Worm (Caenorhabditis elegans) whole organism, young adult: Measurements from ENCODE around the gene C48B4.7.

Experiments
- B0261.1 ChIP-seq: sonication (generic microtip); optimal IDR thresholded peaks from 2 replicates; lab custom pipeline; 2016; ENCODE audit warnings: mild to moderate bottlenecking, missing genetic modification characterization, moderate library complexity, missing compliant biosample characterization
- B0336.3 ChIP-seq: fragments of 200-800 bp; sonication (Bioruptor generic); IDR thresholded peaks from 2 replicates; pipeline ENCODE4 v1.3.6; 2022; ENCODE audit warnings: missing genetic modification characterization, missing compliant biosample characterization
- C06A6.2 ChIP-seq: fragments of 200-800 bp; sonication (Bioruptor generic); conservative IDR thresholded peaks from 2 replicates; pipeline ENCODE4 v1.3.6; 2022; ENCODE audit warnings: missing genetic modification characterization, missing compliant biosample characterization
- F10E7.11 ChIP-seq: sonication (generic microtip); optimal IDR thresholded peaks from 2 replicates; lab custom pipeline; 2017; ENCODE audit warnings: mild to moderate bottlenecking, missing genetic modification characterization, moderate library complexity, missing compliant biosample characterization
- F22D6.2 ChIP-seq: sonication (generic microtip); optimal IDR thresholded peaks from 2 replicates; lab custom pipeline; 2016; ENCODE audit warnings: mild to moderate bottlenecking, missing genetic modification characterization, missing compliant biosample characterization
- F23B12.7 ChIP-seq: sonication (generic microtip); optimal IDR thresholded peaks from 2 replicates; lab custom pipeline; 2017; ENCODE audit warnings: missing genetic modification characterization, mild to moderate bottlenecking, missing compliant biosample characterization, antibody characterized with exemption, moderate library complexity; ENCODE audit not compliant: insufficient read depth
- F37B4.10 ChIP-seq: fragments of 200-800 bp; sonication (Bioruptor generic); IDR thresholded peaks from 2 replicates; pipeline ENCODE4 v1.3.6; 2022; ENCODE audit warnings: missing genetic modification characterization, missing compliant biosample characterization
- F57C9.4 ChIP-seq: sonication (generic microtip); optimal IDR thresholded peaks from 2 replicates; lab custom pipeline; 2017; ENCODE audit warnings: mild to moderate bottlenecking, missing genetic modification characterization, missing compliant biosample characterization
- Y53G8AR.9 ChIP-seq: fragments of 200-800 bp; sonication (Bioruptor generic); conservative IDR thresholded peaks from 2 replicates; pipeline ENCODE4 v1.3.6; 2022; ENCODE audit warnings: missing genetic modification reagents, missing genetic modification characterization, missing compliant biosample characterization
- Y56A3A.18 ChIP-seq: fragments of 200-800 bp; sonication (Bioruptor generic); IDR thresholded peaks from 2 replicates; pipeline ENCODE4 v1.3.6; 2022; ENCODE audit warnings: missing genetic modification reagents, missing genetic modification characterization, missing compliant biosample characterization
- Y79H2A.3 ChIP-seq: fragments of 200-800 bp; sonication (Bioruptor generic); conservative IDR thresholded peaks from 2 replicates; pipeline ENCODE4 v1.3.6; 2022; ENCODE audit warnings: missing genetic modification reagents, missing genetic modification characterization, missing compliant biosample characterization
- ZK185.1 ChIP-seq: sonication (generic microtip); optimal IDR thresholded peaks from 2 replicates; lab custom pipeline; 2016; ENCODE audit warnings: mild to moderate bottlenecking, missing genetic modification characterization, missing compliant biosample characterization; ENCODE audit not compliant: poor library complexity, severe bottlenecking
- aptf-3 ChIP-seq: fragments of 200-800 bp; sonication (Bioruptor generic); IDR thresholded peaks from 2 replicates; pipeline ENCODE4 v1.3.6; 2022; ENCODE audit warnings: missing genetic modification characterization, missing compliant biosample characterization
- atf-7 ChIP-seq: sonication (generic microtip); optimal IDR thresholded peaks from 2 replicates; lab custom pipeline; 2017; ENCODE audit warnings: mild to moderate bottlenecking, missing genetic modification characterization, missing compliant biosample characterization
- athp-1 ChIP-seq: sonication (generic microtip); optimal IDR thresholded peaks from 2 replicates; lab custom pipeline; 2017; ENCODE audit warnings: mild to moderate bottlenecking, missing genetic modification characterization, missing compliant biosample characterization
- attf-5 ChIP-seq: fragments of 200-800 bp; sonication (Bioruptor generic); optimal IDR thresholded peaks from 2 replicates; lab custom pipeline; 2018; ENCODE audit warnings: mild to moderate bottlenecking, missing genetic modification characterization, missing compliant biosample characterization
- chd-7 ChIP-seq: sonication (generic microtip); optimal IDR thresholded peaks from 2 replicates; lab custom pipeline; 2016; ENCODE audit warnings: mild to moderate bottlenecking, missing genetic modification characterization, moderate library complexity, missing compliant biosample characterization
- die-1 ChIP-seq: sonication (generic microtip); optimal IDR thresholded peaks from 2 replicates; lab custom pipeline; 2016; ENCODE audit warnings: missing genotype, mild to moderate bottlenecking, missing genetic modification characterization, missing compliant biosample characterization
- dpff-1 ChIP-seq: sonication (generic microtip); optimal IDR thresholded peaks from 2 replicates; lab custom pipeline; 2017; ENCODE audit warnings: mild to moderate bottlenecking, missing genetic modification characterization, missing compliant biosample characterization
- efl-1 ChIP-seq: fragments of 150-350 bp; optimal IDR thresholded peaks from 2 replicates; lab custom pipeline; 2014; ENCODE audit warnings: missing biosample characterization, missing genetic modification reagents, missing genetic modification characterization
- fkh-3 ChIP-seq: sonication (generic microtip); optimal IDR thresholded peaks from 2 replicates; lab custom pipeline; 2016; ENCODE audit warnings: mild to moderate bottlenecking, missing genetic modification characterization, missing compliant biosample characterization
- him-1 ChIP-seq: sonication (generic microtip); optimal IDR thresholded peaks from 2 replicates; lab custom pipeline; 2016; ENCODE audit warnings: missing genotype, missing genetic modification reagents, missing genetic modification characterization, missing compliant biosample characterization
- hlh-12 ChIP-seq: sonication (generic microtip); optimal IDR thresholded peaks from 2 replicates; lab custom pipeline; 2016; ENCODE audit warnings: missing genetic modification characterization, missing compliant biosample characterization
- hmg-1.2 ChIP-seq: fragments of 200-800 bp; sonication (Bioruptor generic); IDR thresholded peaks from 2 replicates; pipeline ENCODE4 v1.3.6; 2022; ENCODE audit warnings: missing genetic modification reagents, missing genetic modification characterization, missing compliant biosample characterization
- hrde-1 ChIP-seq: sonication (generic microtip); optimal IDR thresholded peaks from 2 replicates; lab custom pipeline; 2016; ENCODE audit warnings: missing genetic modification characterization, mild to moderate bottlenecking, missing compliant biosample characterization, moderate library complexity, missing genotype, missing genetic modification reagents, borderline replicate concordance
- lin-26 ChIP-seq: fragments of 200-800 bp; sonication (Bioruptor generic); IDR thresholded peaks from 2 replicates; pipeline ENCODE4 v1.3.6; 2022; ENCODE audit warnings: missing genetic modification reagents, missing genetic modification characterization, missing compliant biosample characterization
- lsl-1 ChIP-seq: fragments of 200-800 bp; sonication (Bioruptor generic); optimal IDR thresholded peaks from 2 replicates; lab custom pipeline; 2018; ENCODE audit warnings: mild to moderate bottlenecking, missing genetic modification characterization, moderate library complexity, missing compliant biosample characterization
- madf-3 ChIP-seq: fragments of 200-800 bp; sonication (Bioruptor generic); IDR thresholded peaks from 2 replicates; pipeline ENCODE4 v1.3.6; 2022; ENCODE audit warnings: missing genetic modification reagents, missing genetic modification characterization, missing compliant biosample characterization
- madf-6 ChIP-seq: fragments of 200-800 bp; sonication (Bioruptor generic); IDR thresholded peaks from 2 replicates; pipeline ENCODE4 v1.3.6; 2022; ENCODE audit warnings: missing genetic modification reagents, missing genetic modification characterization, missing compliant biosample characterization
- nfya-2 ChIP-seq: fragments of 200-800 bp; sonication (Bioruptor generic); IDR thresholded peaks from 2 replicates; pipeline ENCODE4 v1.3.6; 2022; ENCODE audit warnings: missing genetic modification reagents, missing genetic modification characterization, missing compliant biosample characterization
- pbrm-1 ChIP-seq: fragments of 200-800 bp; sonication (Bioruptor generic); IDR thresholded peaks from 2 replicates; pipeline ENCODE4 v1.3.6; 2022; ENCODE audit warnings: missing genetic modification reagents, missing genetic modification characterization, missing compliant biosample characterization
- pha-4 ChIP-seq: fragments of 150-350 bp; sonication (generic microtip); optimal IDR thresholded peaks from 2 replicates; lab custom pipeline; 2014; ENCODE audit warnings: missing biosample characterization, missing genetic modification reagents, missing genetic modification characterization
- repo-1 ChIP-seq: sonication (generic microtip); optimal IDR thresholded peaks from 2 replicates; lab custom pipeline; 2017; ENCODE audit warnings: mild to moderate bottlenecking, missing genetic modification characterization, missing compliant biosample characterization
- sdz-38 ChIP-seq: sonication (generic microtip); optimal IDR thresholded peaks from 2 replicates; lab custom pipeline; 2016; ENCODE audit warnings: missing genotype, missing genetic modification characterization, missing compliant biosample characterization
- sea-2 ChIP-seq: fragments of 200-800 bp; sonication (Bioruptor generic); IDR thresholded peaks from 2 replicates; pipeline ENCODE4 v1.3.6; 2022; ENCODE audit warnings: missing genetic modification characterization, missing compliant biosample characterization
- snpc-1.3 ChIP-seq: sonication (generic microtip); optimal IDR thresholded peaks from 2 replicates; lab custom pipeline; 2017; ENCODE audit warnings: missing genetic modification characterization, mild to moderate bottlenecking, missing compliant biosample characterization, antibody characterized with exemption, moderate library complexity, missing genotype, missing genetic modification reagents; ENCODE audit not compliant: insufficient read depth
- snpc-4 ChIP-seq, 5 experiments: fragments of 150-350 bp in 1 of 5; sonication (generic microtip) in 4 of 5; optimal IDR thresholded peaks; 2 replicates each; lab custom pipeline; 2014 to 2018; ENCODE audit warnings: missing genetic modification characterization in 5 of 5, missing biosample characterization in 3 of 5, antibody characterized with exemption in 2 of 5, mild to moderate bottlenecking in 2 of 5, missing compliant biosample characterization in 2 of 5, missing genotype in 2 of 5, moderate library complexity in 2 of 5, missing genetic modification reagents in 1 of 5
- somi-1 ChIP-seq: fragments of 200-800 bp; sonication (Bioruptor generic); optimal IDR thresholded peaks from 2 replicates; lab custom pipeline; 2018; ENCODE audit warnings: mild to moderate bottlenecking, missing genetic modification characterization, missing compliant biosample characterization
- unc-130 ChIP-seq: sonication (generic microtip); optimal IDR thresholded peaks from 2 replicates; lab custom pipeline; 2016; ENCODE audit warnings: missing genetic modification reagents, missing genetic modification characterization, missing compliant biosample characterization
- xnd-1 ChIP-seq: sonication (generic microtip); optimal IDR thresholded peaks from 2 replicates; lab custom pipeline; 2016; ENCODE audit warnings: missing genotype, missing genetic modification reagents, missing genetic modification characterization, missing compliant biosample characterization
- zim-3 ChIP-seq: sonication (generic microtip); optimal IDR thresholded peaks from 2 replicates; lab custom pipeline; 2017; ENCODE audit warnings: mild to moderate bottlenecking, missing genetic modification characterization, moderate library complexity, missing compliant biosample characterization

C48B4.7 gene

ce11 chrIII:9513006-9513405, 46.2 kb downstream of the C48B4.7 start:
- 0 out of 2 replicates have a peak, but pooled peaks have one; percentile 20 for TF ChIP-seq madf-6 (GFP tag; lab: Robert Waterston, UW)
- 0 out of 2 replicates have a peak, but pooled peaks have one; percentile 17 for TF ChIP-seq hmg-1.2 (GFP tag; lab: Robert Waterston, UW)
- no peak for TF ChIP-seq F57C9.4 (tag; lab: Kevin White, UChicago)
- TF ChIP-seq aptf-3 (GFP tag; lab: Robert Waterston, UW) = no peak
- TF ChIP-seq him-1 = peak; percentile 92
- TF ChIP-seq F10E7.11 (tag; lab: Kevin White, UChicago) = no peak
- TF ChIP-seq snpc-1.3 (tag; lab: Kevin White, UChicago) = peak; percentile 2
- TF ChIP-seq zim-3 (tag; lab: Kevin White, UChicago) = no peak
- peak; percentile 14 for TF ChIP-seq hrde-1 (tag; lab: Kevin White, UChicago)
- TF ChIP-seq athp-1 (tag; lab: Kevin White, UChicago) = peak; percentile 8
- 0 out of 2 replicates have a peak, but pooled peaks have one; percentile 29 for TF ChIP-seq Y79H2A.3 (GFP tag; lab: Robert Waterston, UW)

ce11 chrIII:9511660-9512059, 47.6 kb downstream of the C48B4.7 start:
- TF ChIP-seq sdz-38 (no peak), somi-1 (no peak), Y53G8AR.9 (GFP tag; lab: Robert Waterston, UW) (no peak), pha-4 (no peak), sea-2 (GFP tag; lab: Robert Waterston, UW) (no peak), B0261.1 (no peak), snpc-1.3 (tag; lab: Kevin White, UChicago) (no peak), snpc-4 (GFP tag; optimal IDR thresholded peaks at IDR 0.05; lab: Kevin White, UChicago) (no peak), snpc-4 (tag; optimal IDR thresholded peaks at IDR 0.05; lab: Kevin White, UChicago) (no peak), F23B12.7 (tag; lab: Kevin White, UChicago) (no peak), die-1 (tag; lab: Kevin White, UChicago) (no peak), efl-1 (no peak), Y56A3A.18 (GFP tag; lab: Robert Waterston, UW) (no peak), nfya-2 (GFP tag; lab: Robert Waterston, UW) (no peak), ZK185.1 (no peak), repo-1 (no peak), xnd-1 (tag; lab: Kevin White, UChicago) (no peak), him-1 (no peak), atf-7 (tag; lab: Kevin White, UChicago) (no peak), madf-3 (GFP tag; lab: Robert Waterston, UW) (no peak)
- TF ChIP-seq, all 124 proteins: peak for 0

- TF ChIP-seq hmg-1.2 (GFP tag; lab: Robert Waterston, UW) (peak; percentile 14; the same call in 1 of the 2 replicates), attf-5 (no peak)
Observed at ce11 chrIII:9511055-9511520, 48.1 kb downstream of the C48B4.7 start, which contains the start of gene F55H2.5. TSS of gene F55H2.5 (plus strand) at chrIII:9511470.

- TF ChIP-seq F22D6.2 (tag; lab: Kevin White, UChicago) (no peak), F37B4.10 (GFP tag; lab: Robert Waterston, UW) (0 out of 2 replicates have a peak, but pooled peaks have one; percentile 54), C06A6.2 (no peak), F23B12.7 (tag; lab: Kevin White, UChicago) (no peak), aptf-3 (GFP tag; lab: Robert Waterston, UW) (no peak), chd-7 (tag; lab: Kevin White, UChicago) (peak; percentile 65), hlh-12 (tag; lab: Kevin White, UChicago) (no peak), fkh-3 (no peak), dpff-1 (tag; lab: Kevin White, UChicago) (no peak), B0336.3 (GFP tag; lab: Robert Waterston, UW) (peak; percentile 65), unc-130 (peak; percentile 3), die-1 (tag; lab: Kevin White, UChicago) (no peak), hrde-1 (tag; lab: Kevin White, UChicago) (peak; percentile 58), pbrm-1 (GFP tag; lab: Robert Waterston, UW) (peak; percentile 60; the same call in 1 of the 2 replicates), sea-2 (GFP tag; lab: Robert Waterston, UW) (no peak), lsl-1 (no peak), Y53G8AR.9 (GFP tag; lab: Robert Waterston, UW) (peak; percentile 70), athp-1 (tag; lab: Kevin White, UChicago) (peak; percentile 7), lin-26 (GFP tag; lab: Robert Waterston, UW) (0 out of 2 replicates have a peak, but pooled peaks have one; percentile 21)
Observed at ce11 chrIII:9509764-9510370, 49.4 kb downstream of the C48B4.7 start.
